Fruit fly (Drosophila melanogaster) whole organism, embryonic: ENCODE measurements around the gene Jon99Fii.

Experiments
- Antp ChIP-seq: fragments of 200-800 bp; sonication (Bioruptor generic); optimal IDR thresholded peaks from 3 replicates; lab custom pipeline; 2016; ENCODE audit warnings: missing biosample characterization, missing genetic modification characterization
- CG10147 ChIP-seq: fragments of 200-800 bp; sonication (Bioruptor generic); optimal IDR thresholded peaks from 2 replicates; lab custom pipeline; 2019; ENCODE audit warnings: missing biosample characterization, mild to moderate bottlenecking, missing genetic modification characterization, moderate library complexity
- CG10267 ChIP-seq: fragments of 200-800 bp; sonication (Bioruptor generic); optimal IDR thresholded peaks from 2 replicates; lab custom pipeline; 2018; ENCODE audit warnings: missing biosample characterization, mild to moderate bottlenecking, missing genetic modification characterization, moderate library complexity
- CG10274 ChIP-seq: fragments of 200-800 bp; sonication (Bioruptor generic); optimal IDR thresholded peaks from 3 replicates; lab custom pipeline; 2017; ENCODE audit warnings: missing biosample characterization, mild to moderate bottlenecking, missing genetic modification characterization
- CG10979 ChIP-seq: fragments of 200-800 bp; sonication (Bioruptor generic); optimal IDR thresholded peaks from 2 replicates; lab custom pipeline; 2018; ENCODE audit warnings: missing biosample characterization, mild to moderate bottlenecking, missing genetic modification characterization, moderate library complexity
- CG12219 ChIP-seq: fragments of 200-800 bp; sonication (Bioruptor generic); optimal IDR thresholded peaks from 3 replicates; lab custom pipeline; 2018; ENCODE audit warnings: missing biosample characterization, mild to moderate bottlenecking, missing genetic modification characterization
- CG12744 ChIP-seq: fragments of 200-800 bp; sonication (Bioruptor generic); optimal IDR thresholded peaks from 2 replicates; lab custom pipeline; 2016; ENCODE audit warnings: missing biosample characterization, missing genetic modification characterization
- CG13624 ChIP-seq: fragments of 200-800 bp; sonication (Bioruptor generic); optimal IDR thresholded peaks from 2 replicates; lab custom pipeline; 2016; ENCODE audit warnings: missing biosample characterization, missing genetic modification characterization
- CG14441 ChIP-seq: fragments of 200-800 bp; sonication (Bioruptor generic); IDR thresholded peaks from 2 replicates; pipeline ENCODE4 v1.3.6; 2022; ENCODE audit warnings: missing biosample characterization, missing genetic modification characterization
- CG17328 ChIP-seq: fragments of 200-800 bp; sonication (Bioruptor generic); IDR thresholded peaks from 2 replicates; pipeline ENCODE4 v1.3.6; 2022; ENCODE audit warnings: missing biosample characterization, missing genetic modification characterization
- CG2678 ChIP-seq: fragments of 200-800 bp; sonication (Bioruptor generic); optimal IDR thresholded peaks from 3 replicates; lab custom pipeline; 2019; ENCODE audit warnings: missing biosample characterization, mild to moderate bottlenecking, missing genetic modification characterization, moderate library complexity
- CG2875 ChIP-seq: fragments of 200-800 bp; sonication (Bioruptor generic); optimal IDR thresholded peaks from 2 replicates; lab custom pipeline; 2017; ENCODE audit warnings: missing biosample characterization, mild to moderate bottlenecking, missing genetic modification characterization, missing genetic modification reagents
- CG31441 ChIP-seq: fragments of 200-800 bp; sonication (Bioruptor generic); IDR thresholded peaks from 2 replicates; pipeline ENCODE4 v1.3.6; 2022; ENCODE audit warnings: missing biosample characterization, missing genetic modification characterization
- CG34224 ChIP-seq: fragments of 200-800 bp; sonication (Bioruptor generic); IDR thresholded peaks from 3 replicates; pipeline ENCODE4 v1.3.6; 2022; ENCODE audit warnings: missing biosample characterization, missing genetic modification characterization; ENCODE audit not compliant: partially characterized antibody
- CG4707 ChIP-seq: fragments of 200-800 bp; sonication (Bioruptor generic); optimal IDR thresholded peaks from 2 replicates; lab custom pipeline; 2018; ENCODE audit warnings: missing biosample characterization, mild to moderate bottlenecking, missing genetic modification characterization, moderate library complexity
- CG6854 ChIP-seq: fragments of 200-800 bp; sonication (Bioruptor generic); optimal IDR thresholded peaks from 3 replicates; lab custom pipeline; 2017; ENCODE audit warnings: missing biosample characterization, mild to moderate bottlenecking, missing genetic modification characterization
- CG7372 ChIP-seq: fragments of 200-800 bp; sonication (Bioruptor generic); IDR thresholded peaks from 2 replicates; pipeline ENCODE4 v1.3.6; 2022; ENCODE audit warnings: missing biosample characterization, missing genetic modification characterization
- CTCF ChIP-seq: fragments of 200-800 bp; sonication (Bioruptor generic); optimal IDR thresholded peaks from 2 replicates; lab custom pipeline; 2017; ENCODE audit warnings: missing biosample characterization, mild to moderate bottlenecking, missing genetic modification characterization, moderate library complexity
- Chrac-16 ChIP-seq: fragments of 200-800 bp; sonication (Bioruptor generic); optimal IDR thresholded peaks from 3 replicates; lab custom pipeline; 2016; ENCODE audit warnings: missing biosample characterization, missing genetic modification characterization
- Drgx ChIP-seq: fragments of 200-800 bp; sonication (Bioruptor generic); IDR thresholded peaks from 2 replicates; pipeline ENCODE4 v1.3.6; 2022; ENCODE audit warnings: missing biosample characterization, missing genetic modification characterization
- Hr3 ChIP-seq: fragments of 200-800 bp; sonication (Bioruptor generic); optimal IDR thresholded peaks from 3 replicates; lab custom pipeline; 2016; ENCODE audit warnings: missing biosample characterization, missing genetic modification characterization
- Hsf ChIP-seq: fragments of 200-800 bp; sonication (Bioruptor generic); optimal IDR thresholded peaks from 3 replicates; lab custom pipeline; 2016; ENCODE audit warnings: missing biosample characterization, missing genetic modification characterization
- Jarid2 ChIP-seq: fragments of 200-800 bp; sonication (Bioruptor generic); optimal IDR thresholded peaks from 3 replicates; lab custom pipeline; 2017; ENCODE audit warnings: mild to moderate bottlenecking, missing biosample characterization, missing genetic modification reagents, missing genetic modification characterization
- Lim3 ChIP-seq: fragments of 200-800 bp; sonication (Bioruptor generic); IDR thresholded peaks from 2 replicates; pipeline ENCODE4 v1.3.6; 2022; ENCODE audit warnings: missing biosample characterization, missing genetic modification characterization
- Max ChIP-seq: fragments of 200-800 bp; sonication (Bioruptor generic); optimal IDR thresholded peaks from 2 replicates; lab custom pipeline; 2016; ENCODE audit warnings: missing biosample characterization, mild to moderate bottlenecking, missing genetic modification characterization
- NfI ChIP-seq: fragments of 200-800 bp; sonication (Bioruptor generic); optimal IDR thresholded peaks from 3 replicates; lab custom pipeline; 2018; ENCODE audit warnings: missing biosample characterization, mild to moderate bottlenecking, missing genetic modification characterization, moderate library complexity
- Oli ChIP-seq: fragments of 200-800 bp; sonication (Bioruptor generic); optimal IDR thresholded peaks from 2 replicates; lab custom pipeline; 2018; ENCODE audit warnings: missing biosample characterization, mild to moderate bottlenecking, missing genetic modification characterization, moderate library complexity
- Side ChIP-seq: fragments of 200-800 bp; sonication (Bioruptor generic); optimal IDR thresholded peaks from 2 replicates; lab custom pipeline; 2016; ENCODE audit warnings: missing biosample characterization, missing genetic modification characterization
- Sox102F ChIP-seq: fragments of 200-800 bp; sonication (Bioruptor generic); optimal IDR thresholded peaks from 2 replicates; lab custom pipeline; 2018; ENCODE audit warnings: missing biosample characterization, mild to moderate bottlenecking, missing genetic modification characterization, moderate library complexity
- ara ChIP-seq: fragments of 200-800 bp; sonication (Bioruptor generic); IDR thresholded peaks from 2 replicates; pipeline ENCODE4 v1.3.6; 2022; ENCODE audit warnings: missing biosample characterization, missing genetic modification characterization
- bigmax ChIP-seq: fragments of 200-800 bp; sonication (Bioruptor generic); optimal IDR thresholded peaks from 2 replicates; lab custom pipeline; 2018; ENCODE audit warnings: missing biosample characterization, mild to moderate bottlenecking, missing genetic modification characterization
- bsh ChIP-seq, 2 experiments: fragments of 200-800 bp; sonication (Bioruptor generic); optimal IDR thresholded peaks; 2 replicates each; lab custom pipeline; 2017 to 2018; ENCODE audit warnings: mild to moderate bottlenecking in 2 of 2, missing biosample characterization in 2 of 2, missing genetic modification characterization in 2 of 2, moderate library complexity in 1 of 2
- cato ChIP-seq: fragments of 200-800 bp; sonication (Bioruptor generic); optimal IDR thresholded peaks from 2 replicates; lab custom pipeline; 2016; ENCODE audit warnings: missing biosample characterization, missing genetic modification characterization, borderline replicate concordance
- chif ChIP-seq, 2 experiments: fragments of 200-800 bp; sonication (Bioruptor generic); optimal IDR thresholded peaks; 3 replicates each; lab custom pipeline; 2016; ENCODE audit warnings: missing biosample characterization in 2 of 2, missing genetic modification characterization in 2 of 2
- crc ChIP-seq: fragments of 200-800 bp; sonication (Bioruptor generic); optimal IDR thresholded peaks from 2 replicates; lab custom pipeline; 2016; ENCODE audit warnings: missing biosample characterization, missing genetic modification characterization
- crol ChIP-seq: fragments of 200-800 bp; sonication (Bioruptor generic); IDR thresholded peaks from 2 replicates; pipeline ENCODE4 v1.3.6; 2022; ENCODE audit warnings: missing biosample characterization, missing genetic modification characterization
- crp ChIP-seq, 2 experiments: fragments of 200-800 bp; sonication (Bioruptor generic); optimal IDR thresholded peaks; 2 replicates in 1 of 2; 3 replicates in 1 of 2; lab custom pipeline; 2017; ENCODE audit warnings: missing biosample characterization in 2 of 2, missing genetic modification characterization in 2 of 2, mild to moderate bottlenecking in 1 of 2, moderate library complexity in 1 of 2
- dan ChIP-seq: fragments of 200-800 bp; sonication (Bioruptor generic); IDR thresholded peaks from 2 replicates; pipeline ENCODE4 v1.3.6; 2022; ENCODE audit warnings: missing biosample characterization, missing genetic modification characterization
- dimm ChIP-seq: fragments of 200-800 bp; sonication (Bioruptor generic); IDR thresholded peaks from 2 replicates; pipeline ENCODE4 v1.3.6; 2022; ENCODE audit warnings: missing biosample characterization, missing genetic modification characterization
- dmrt11E ChIP-seq: fragments of 200-800 bp; sonication (Bioruptor generic); optimal IDR thresholded peaks from 3 replicates; lab custom pipeline; 2018; ENCODE audit warnings: missing biosample characterization, mild to moderate bottlenecking, missing genetic modification characterization, moderate library complexity
- esg ChIP-seq: fragments of 200-800 bp; sonication (Bioruptor generic); conservative IDR thresholded peaks from 2 replicates; pipeline ENCODE4 v1.3.6; 2022; ENCODE audit warnings: missing biosample characterization, missing genetic modification characterization
- gro ChIP-seq: fragments of 200-800 bp; sonication (Bioruptor generic); optimal IDR thresholded peaks from 2 replicates; lab custom pipeline; 2016; ENCODE audit warnings: missing biosample characterization, missing genetic modification characterization
- her ChIP-seq: fragments of 200-800 bp; sonication (Bioruptor generic); optimal IDR thresholded peaks from 2 replicates; lab custom pipeline; 2016; ENCODE audit warnings: missing biosample characterization, missing genetic modification characterization
- kni ChIP-seq: fragments of 200-800 bp; sonication (Bioruptor generic); optimal IDR thresholded peaks from 3 replicates; lab custom pipeline; 2017; ENCODE audit warnings: mild to moderate bottlenecking, missing biosample characterization, missing genetic modification reagents, missing genetic modification characterization
- odd ChIP-seq: fragments of 200-800 bp; sonication (Bioruptor generic); optimal IDR thresholded peaks from 2 replicates; lab custom pipeline; 2017; ENCODE audit warnings: missing biosample characterization, mild to moderate bottlenecking, missing genetic modification characterization
- row ChIP-seq: fragments of 200-800 bp; sonication (Bioruptor generic); IDR thresholded peaks from 3 replicates; pipeline ENCODE4 v1.3.6; 2022; ENCODE audit warnings: missing biosample characterization, missing genetic modification characterization
- sim ChIP-seq: fragments of 200-800 bp; sonication (Bioruptor generic); IDR thresholded peaks from 2 replicates; pipeline ENCODE4 v1.3.6; 2022; ENCODE audit warnings: missing biosample characterization, missing genetic modification characterization
- slbo ChIP-seq: fragments of 200-800 bp; sonication (Bioruptor generic); IDR thresholded peaks from 2 replicates; pipeline ENCODE4 v1.3.6; 2022; ENCODE audit warnings: missing biosample characterization, missing genetic modification characterization
- vfl ChIP-seq: fragments of 200-800 bp; sonication (Bioruptor generic); optimal IDR thresholded peaks from 2 replicates; lab custom pipeline; 2016; ENCODE audit warnings: missing biosample characterization, missing genetic modification characterization
- vnd ChIP-seq: fragments of 200-800 bp; sonication (Bioruptor generic); IDR thresholded peaks from 3 replicates; pipeline ENCODE4 v1.3.6; 2022; ENCODE audit warnings: missing biosample characterization, missing genetic modification characterization; ENCODE audit not compliant: partially characterized antibody
- zfh2 ChIP-seq: fragments of 200-800 bp; sonication (Bioruptor generic); optimal IDR thresholded peaks from 2 replicates; lab custom pipeline; 2016; ENCODE audit warnings: missing biosample characterization, missing genetic modification characterization

The Jon99Fii gene

DNA sequence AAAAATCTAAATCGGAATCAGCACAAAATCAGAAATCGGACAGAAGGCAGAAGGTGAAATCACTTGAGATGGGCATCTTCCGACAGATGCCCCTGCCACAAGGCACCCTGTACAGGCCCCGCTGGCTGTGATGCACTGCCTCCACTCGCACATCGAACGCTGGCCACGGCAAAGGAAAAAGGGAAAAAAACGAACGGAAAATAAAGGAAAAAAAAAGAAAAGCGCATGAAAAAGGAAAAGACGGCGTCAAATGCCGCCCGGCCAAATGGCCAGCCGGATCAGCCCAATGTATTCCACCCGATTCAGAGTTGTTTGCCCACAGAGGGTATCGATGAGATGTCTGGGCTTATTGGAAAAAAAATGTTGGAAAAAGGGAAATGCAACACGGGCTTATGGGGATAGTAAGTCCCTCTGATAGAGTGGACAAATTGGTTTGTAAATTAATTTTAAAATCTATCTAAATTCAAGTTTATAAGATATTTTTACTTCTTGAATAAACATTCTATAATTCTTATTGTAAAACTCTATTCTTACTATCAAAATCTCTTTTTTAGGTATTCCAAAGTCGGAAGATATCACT, 43.5 kb upstream of the Jon99Fii start (continued):
- TF ChIP-seq CG2678 (peak; percentile 47), CG6854 (GFP tag; lab: Kevin White, UChicago) (no peak), CG12219 (GFP tag; lab: Kevin White, UChicago) (no peak), dmrt11E (tag; lab: Kevin White, UChicago) (peak; percentile 6), CG10147 (GFP tag; lab: Kevin White, UChicago) (no peak), Drgx (GFP tag; lab: Robert Waterston, UW) (0 out of 2 replicates have a peak, but pooled peaks have one; percentile 26), CTCF (no peak), slbo (GFP tag; lab: Robert Waterston, UW) (no peak), CG34224 (no peak), crol (GFP tag; lab: Robert Waterston, UW) (no peak), Max (GFP tag; lab: Kevin White, UChicago) (no peak), odd (GFP tag; lab: Kevin White, UChicago) (no peak), NfI (no peak), crc (no peak), sim (GFP tag; lab: Robert Waterston, UW) (no peak), bsh (GFP tag; optimal IDR thresholded peaks at IDR 0.05; lab: Kevin White, UChicago) (peak; percentile 3 to 28), Hr3 (GFP tag; lab: Kevin White, UChicago) (no peak), CG10979 (tag; lab: Kevin White, UChicago) (peak; percentile 18), kni (GFP tag; lab: Kevin White, UChicago) (no peak), vnd (no peak), Chrac-16 (no peak), dimm (no peak), bigmax (GFP tag; lab: Kevin White, UChicago) (no peak), gro (GFP tag; lab: Kevin White, UChicago) (no peak), zfh2 (GFP tag; lab: Kevin White, UChicago) (no peak), Antp (GFP tag; lab: Kevin White, UChicago) (no peak), CG31441 (GFP tag; lab: Robert Waterston, UW) (no peak), Oli (tag; lab: Kevin White, UChicago) (peak; percentile 10), CG13624 (GFP tag; lab: Kevin White, UChicago) (no peak), CG2875 (no peak), CG10267 (tag; lab: Kevin White, UChicago) (no peak), CG10274 (GFP tag; lab: Kevin White, UChicago) (no peak), CG7372 (GFP tag; lab: Robert Waterston, UW) (no peak), Hsf (GFP tag; lab: Kevin White, UChicago) (no peak), ara (no peak), Lim3 (GFP tag; lab: Robert Waterston, UW) (no peak), dan (GFP tag; lab: Robert Waterston, UW) (no peak), Jarid2 (GFP tag; lab: Kevin White, UChicago) (no peak), cato (GFP tag; lab: Kevin White, UChicago) (no peak), CG17328 (GFP tag; lab: Robert Waterston, UW) (no peak), CG4707 (GFP tag; lab: Kevin White, UChicago) (no peak), Side (GFP tag; lab: Kevin White, UChicago) (no peak), CG14441 (GFP tag; lab: Robert Waterston, UW) (0 out of 2 replicates have a peak, but pooled peaks have one; percentile 10), vfl (GFP tag; lab: Kevin White, UChicago) (no peak), row (GFP tag; lab: Robert Waterston, UW) (peak; percentile 59), crp (GFP tag; optimal IDR thresholded peaks at IDR 0.05; lab: Kevin White, UChicago) (no peak), Sox102F (GFP tag; lab: Kevin White, UChicago) (peak; percentile 46), esg (GFP tag; lab: Robert Waterston, UW) (no peak), CG12744 (GFP tag; lab: Kevin White, UChicago) (no peak), her (no peak), chif (GFP tag; optimal IDR thresholded peaks at IDR 0.05; lab: Kevin White, UChicago) (no peak)
